Worm (Caenorhabditis elegans) whole organism, early embryonic: ENCODE results near the gene W07G4.8.

ENCODE experiments used
- B0310.2 ChIP-seq: sonication (generic microtip); optimal IDR thresholded peaks from 2 replicates; lab custom pipeline; 2016; ENCODE audit warnings: mild to moderate bottlenecking, missing genetic modification characterization, missing compliant biosample characterization
- F13C5.2 ChIP-seq: sonication (generic microtip); optimal IDR thresholded peaks from 2 replicates; lab custom pipeline; 2017; ENCODE audit warnings: mild to moderate bottlenecking, missing genetic modification characterization, inconsistent platforms, missing compliant biosample characterization
- aly-1 ChIP-seq: sonication (generic microtip); optimal IDR thresholded peaks from 2 replicates; lab custom pipeline; 2016; ENCODE audit warnings: missing genetic modification characterization, missing compliant biosample characterization
- ama-1 ChIP-seq: fragments of 150-350 bp; optimal IDR thresholded peaks from 2 replicates; lab custom pipeline; 2014
- ceh-13 ChIP-seq: fragments of 200-800 bp; sonication (Bioruptor generic); optimal IDR thresholded peaks from 2 replicates; lab custom pipeline; 2018; ENCODE audit warnings: mild to moderate bottlenecking, missing genetic modification characterization, missing compliant biosample characterization
- ceh-36 ChIP-seq: sonication (generic microtip); optimal IDR thresholded peaks from 2 replicates; lab custom pipeline; 2016; ENCODE audit warnings: missing genetic modification characterization, inconsistent platforms, missing compliant biosample characterization
- ets-7 ChIP-seq: sonication (generic microtip); optimal IDR thresholded peaks from 2 replicates; lab custom pipeline; 2016; ENCODE audit warnings: missing genotype, missing genetic modification characterization, missing compliant biosample characterization
- flt-1 ChIP-seq: fragments of 200-800 bp; sonication (Bioruptor generic); IDR thresholded peaks from 2 replicates; pipeline ENCODE4 v1.3.6; 2022; ENCODE audit warnings: missing genetic modification characterization, missing compliant biosample characterization
- hmbx-1 ChIP-seq: sonication (generic microtip); optimal IDR thresholded peaks from 2 replicates; lab custom pipeline; 2016; ENCODE audit warnings: mild to moderate bottlenecking, missing genetic modification characterization, missing compliant biosample characterization
- hmg-4 ChIP-seq: fragments of 200-800 bp; sonication (Bioruptor generic); optimal IDR thresholded peaks from 2 replicates; lab custom pipeline; 2018; ENCODE audit warnings: mild to moderate bottlenecking, missing genetic modification characterization, missing compliant biosample characterization
- hnd-1 ChIP-seq: sonication (generic microtip); optimal IDR thresholded peaks from 2 replicates; lab custom pipeline; 2016; ENCODE audit warnings: missing genetic modification characterization, missing compliant biosample characterization
- pes-1 ChIP-seq: fragments of 200-800 bp; sonication (Bioruptor generic); IDR thresholded peaks from 2 replicates; pipeline ENCODE4 v1.3.6; 2022; ENCODE audit warnings: missing genetic modification reagents, missing genetic modification characterization, missing compliant biosample characterization
- scrt-1 ChIP-seq: fragments of 200-800 bp; sonication (Bioruptor generic); IDR thresholded peaks from 2 replicates; pipeline ENCODE4 v1.3.6; 2022; ENCODE audit warnings: missing genetic modification characterization, missing compliant biosample characterization
- sea-1 ChIP-seq: fragments of 200-800 bp; sonication (Bioruptor generic); conservative IDR thresholded peaks from 2 replicates; pipeline ENCODE4 v1.3.6; 2022; ENCODE audit warnings: missing genetic modification characterization, missing compliant biosample characterization
- tbx-11 ChIP-seq: fragments of 200-800 bp; sonication (Bioruptor generic); IDR thresholded peaks from 2 replicates; pipeline ENCODE4 v1.3.6; 2022; ENCODE audit warnings: missing genetic modification characterization, missing compliant biosample characterization
- tbx-37 ChIP-seq: fragments of 200-800 bp; sonication (Bioruptor generic); conservative IDR thresholded peaks from 2 replicates; pipeline ENCODE4 v1.3.6; 2022; ENCODE audit warnings: missing genetic modification reagents, missing genetic modification characterization, missing compliant biosample characterization
- tra-4 ChIP-seq: sonication (generic microtip); optimal IDR thresholded peaks from 2 replicates; lab custom pipeline; 2017; ENCODE audit warnings: missing genetic modification characterization, missing compliant biosample characterization

W07G4.8 gene

DNA sequence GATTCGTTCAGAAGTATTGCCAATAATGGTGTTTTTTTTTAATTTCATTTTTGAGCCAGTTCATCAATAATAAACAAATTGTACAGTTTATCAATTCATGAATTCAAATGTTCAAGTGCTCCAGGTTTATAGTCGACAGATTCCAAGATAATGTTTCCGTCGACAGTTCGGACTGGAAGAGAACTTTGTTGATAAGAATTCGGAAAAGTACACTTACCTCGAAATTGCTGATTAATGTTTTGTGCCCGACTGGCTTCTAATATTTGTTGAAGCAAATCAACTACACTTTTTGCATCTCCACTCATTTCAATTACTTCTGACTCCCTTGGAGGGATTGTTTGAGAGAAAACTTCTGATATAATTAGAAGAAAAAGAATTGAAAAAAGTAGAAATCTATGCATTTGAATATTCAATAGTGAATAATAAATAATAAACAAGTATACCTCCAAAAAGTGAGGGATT lies at the start of gene W07G4.8:
W07G4.8 (minus strand) TSS at position 412 of the 462 bp plus-strand sequence.
- TF ChIP-seq sea-1 (no peak), scrt-1 (GFP tag; lab: Robert Waterston, UW) (no peak), ceh-36 (tag; lab: Kevin White, UChicago) (no peak), tra-4 (tag; lab: Kevin White, UChicago) (no peak), ama-1 (lab: Kevin White, UChicago) (no peak), F13C5.2 (tag; lab: Kevin White, UChicago) (no peak), flt-1 (no peak), B0310.2 (no peak), aly-1 (tag; lab: Kevin White, UChicago) (no peak), pes-1 (no peak), ceh-13 (GFP tag; lab: Kevin White, UChicago) (no peak), hmbx-1 (tag; lab: Kevin White, UChicago) (no peak), tbx-37 (no peak)

ce11 chrV:13095654-13096053 lies 46.3 kb upstream of the W07G4.8 start, which contains the start of gene C34B4.5:
TSS of gene C34B4.5 (plus strand) at chrV:13095954.
- TF ChIP-seq F13C5.2 (tag; lab: Kevin White, UChicago), result no peak
- no peak for TF ChIP-seq hmg-4
- no peak for TF ChIP-seq B0310.2
- no peak for TF ChIP-seq ets-7 (tag; lab: Kevin White, UChicago)
- no peak for TF ChIP-seq hnd-1 (tag; lab: Kevin White, UChicago)
- TF ChIP-seq tra-4 (tag; lab: Kevin White, UChicago), result no peak
- no peak for TF ChIP-seq pes-1
- TF ChIP-seq ceh-13 (GFP tag; lab: Kevin White, UChicago), result no peak
- no peak for TF ChIP-seq ceh-36 (tag; lab: Kevin White, UChicago)
- no peak for TF ChIP-seq tbx-11 (GFP tag; lab: Robert Waterston, UW)
- no peak for TF ChIP-seq aly-1 (tag; lab: Kevin White, UChicago)
- TF ChIP-seq flt-1, result no peak
- no peak for TF ChIP-seq sea-1
- TF ChIP-seq scrt-1 (GFP tag; lab: Robert Waterston, UW), result no peak
- no peak for TF ChIP-seq hmbx-1 (tag; lab: Kevin White, UChicago)
- TF ChIP-seq tbx-37, result no peak
- TF ChIP-seq ama-1 (lab: Kevin White, UChicago), result no peak

ce11 chrV:13092349-13092748 lies 43.0 kb upstream of the W07G4.8 start, which contains the start of gene lurp-4:
TSS of gene lurp-4 (plus strand) at chrV:13092649.
- TF ChIP-seq ceh-13 (GFP tag; lab: Kevin White, UChicago) (no peak), B0310.2 (no peak), tra-4 (tag; lab: Kevin White, UChicago) (no peak), F13C5.2 (tag; lab: Kevin White, UChicago) (no peak), tbx-37 (no peak), pes-1 (no peak), aly-1 (tag; lab: Kevin White, UChicago) (no peak), scrt-1 (GFP tag; lab: Robert Waterston, UW) (no peak), flt-1 (no peak), hmbx-1 (tag; lab: Kevin White, UChicago) (no peak), hnd-1 (tag; lab: Kevin White, UChicago) (no peak), ets-7 (tag; lab: Kevin White, UChicago) (no peak), sea-1 (no peak), ceh-36 (tag; lab: Kevin White, UChicago) (no peak), ama-1 (lab: Kevin White, UChicago) (no peak)

DNA sequence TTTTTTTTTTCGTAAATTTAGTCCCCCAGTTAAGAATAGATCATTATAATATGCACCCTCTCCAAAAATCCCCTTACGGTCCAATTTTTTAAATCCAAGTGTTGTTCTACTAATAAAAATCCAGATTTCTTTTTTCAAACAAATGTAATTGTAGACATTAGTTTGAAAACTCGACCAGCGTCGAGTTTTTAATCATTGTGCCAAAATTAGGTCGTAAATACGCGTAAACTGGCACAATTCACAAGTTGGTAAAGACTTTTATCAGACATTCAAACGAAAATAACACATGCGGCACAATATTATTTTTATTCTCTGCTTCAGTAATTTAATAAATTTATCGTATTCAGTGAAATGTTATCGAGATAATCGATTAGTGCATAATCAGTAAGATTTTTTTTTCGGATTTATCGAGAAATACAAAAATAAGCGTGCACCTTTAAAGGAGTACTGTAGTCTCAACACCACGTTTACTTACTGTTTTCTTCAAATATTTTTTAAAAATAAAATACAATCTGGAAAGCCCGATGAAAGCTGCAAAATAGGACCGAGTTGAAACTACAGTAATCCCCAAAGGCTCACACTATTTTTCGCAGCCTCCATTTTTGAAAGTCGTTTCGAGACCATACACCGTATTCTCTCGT lies 40.9 kb upstream of the W07G4.8 start, which contains the start of gene C34B4.4:
C34B4.4 (plus strand) TSS at position 276 of the 641 bp plus-strand sequence.
- TF ChIP-seq scrt-1 (GFP tag; lab: Robert Waterston, UW), result no peak

ce11 chrV:13088485-13088884 lies 39.1 kb upstream of the W07G4.8 start:
- TF ChIP-seq tra-4 (tag; lab: Kevin White, UChicago), result no peak
- TF ChIP-seq aly-1 (tag; lab: Kevin White, UChicago), result no peak
- no peak for TF ChIP-seq flt-1
- no peak for TF ChIP-seq F13C5.2 (tag; lab: Kevin White, UChicago)
- TF ChIP-seq hmbx-1 (tag; lab: Kevin White, UChicago), result no peak
- TF ChIP-seq pes-1, result no peak
- TF ChIP-seq ets-7 (tag; lab: Kevin White, UChicago), result no peak
- TF ChIP-seq tbx-11 (GFP tag; lab: Robert Waterston, UW), result no peak
- no peak for TF ChIP-seq ceh-36 (tag; lab: Kevin White, UChicago)
- TF ChIP-seq tbx-37, result no peak
- TF ChIP-seq hmg-4, result no peak
- no peak for TF ChIP-seq ceh-13 (GFP tag; lab: Kevin White, UChicago)
- TF ChIP-seq hnd-1 (tag; lab: Kevin White, UChicago), result no peak
- no peak for TF ChIP-seq scrt-1 (GFP tag; lab: Robert Waterston, UW)

- TF ChIP-seq sea-1 (no peak), ets-7 (tag; lab: Kevin White, UChicago) (no peak), tbx-37 (no peak), hmg-4 (peak; percentile 23), F13C5.2 (tag; lab: Kevin White, UChicago) (no peak), tra-4 (tag; lab: Kevin White, UChicago) (no peak), tbx-11 (GFP tag; lab: Robert Waterston, UW) (no peak), flt-1 (no peak), ceh-13 (GFP tag; lab: Kevin White, UChicago) (no peak)
Measured at ce11 chrV:13085917-13086552, 36.7 kb upstream of the W07G4.8 start.

- TF ChIP-seq B0310.2, result no peak
- TF ChIP-seq ets-7 (tag; lab: Kevin White, UChicago), result no peak
- no peak for TF ChIP-seq scrt-1 (GFP tag; lab: Robert Waterston, UW)
- no peak for TF ChIP-seq ceh-36 (tag; lab: Kevin White, UChicago)
Measured at ce11 chrV:13085227-13085640, 35.9 kb upstream of the W07G4.8 start.
